Fruit fly (Drosophila melanogaster) whole organism, embryonic: ENCODE results near the gene CG42553.

Experiments used
- Atf-2 ChIP-seq: fragments of 200-800 bp; sonication (Bioruptor generic); optimal IDR thresholded peaks from 2 replicates; lab custom pipeline; 2016; ENCODE audit warnings: missing biosample characterization, missing genetic modification characterization
- Awh ChIP-seq: fragments of 200-800 bp; sonication (Bioruptor generic); IDR thresholded peaks from 2 replicates; pipeline ENCODE4, ENCODE4 v1.3.6; 2022; ENCODE audit warnings: missing biosample characterization, missing genetic modification characterization
- CG10654 ChIP-seq: fragments of 200-800 bp; sonication (Bioruptor generic); optimal IDR thresholded peaks from 2 replicates; lab custom pipeline; 2016; ENCODE audit warnings: missing biosample characterization, missing genetic modification characterization
- CG10979 ChIP-seq: fragments of 200-800 bp; sonication (Bioruptor generic); optimal IDR thresholded peaks from 2 replicates; lab custom pipeline; 2018; ENCODE audit warnings: missing biosample characterization, mild to moderate bottlenecking, missing genetic modification characterization, moderate library complexity
- CG11093 ChIP-seq: fragments of 200-800 bp; sonication (Bioruptor generic); IDR thresholded peaks from 3 replicates; pipeline ENCODE4 v1.3.6; 2022; ENCODE audit warnings: missing biosample characterization, missing genetic modification characterization
- CG11456 ChIP-seq: fragments of 200-800 bp; sonication (Bioruptor generic); IDR thresholded peaks from 3 replicates; pipeline ENCODE4 v1.3.6; 2022; ENCODE audit warnings: missing biosample characterization, missing genetic modification characterization
- CG11695 ChIP-seq: fragments of 200-800 bp; sonication (Bioruptor generic); IDR thresholded peaks from 3 replicates; pipeline ENCODE4 v1.3.6; 2022; ENCODE audit warnings: missing biosample characterization, missing genetic modification characterization
- CG12942 ChIP-seq: fragments of 200-800 bp; sonication (Bioruptor generic); optimal IDR thresholded peaks from 3 replicates; lab custom pipeline; 2016; ENCODE audit warnings: missing biosample characterization, missing genetic modification characterization
- CG13123 ChIP-seq: fragments of 200-800 bp; sonication (Bioruptor generic); optimal IDR thresholded peaks from 2 replicates; lab custom pipeline; 2016; ENCODE audit warnings: missing biosample characterization, missing genetic modification characterization
- CG13894 ChIP-seq: fragments of 200-800 bp; sonication (Bioruptor generic); optimal IDR thresholded peaks from 3 replicates; lab custom pipeline; 2018; ENCODE audit warnings: missing biosample characterization, mild to moderate bottlenecking, missing genetic modification characterization, moderate library complexity
- CG14014 ChIP-seq: fragments of 200-800 bp; sonication (Bioruptor generic); IDR thresholded peaks from 2 replicates; pipeline ENCODE4 v1.3.6; 2022; ENCODE audit warnings: missing biosample characterization, missing genetic modification characterization
- CG2120 ChIP-seq: fragments of 200-800 bp; sonication (Bioruptor generic); optimal IDR thresholded peaks from 3 replicates; lab custom pipeline; 2016; ENCODE audit warnings: missing biosample characterization, missing genetic modification characterization
- CG30431 ChIP-seq: fragments of 200-800 bp; sonication (Bioruptor generic); optimal IDR thresholded peaks from 2 replicates; lab custom pipeline; 2017; ENCODE audit warnings: missing biosample characterization, missing genetic modification characterization
- CG31441 ChIP-seq: fragments of 200-800 bp; sonication (Bioruptor generic); IDR thresholded peaks from 2 replicates; pipeline ENCODE4 v1.3.6; 2022; ENCODE audit warnings: missing biosample characterization, missing genetic modification characterization
- CG3995 ChIP-seq: fragments of 200-800 bp; sonication (Bioruptor generic); optimal IDR thresholded peaks from 3 replicates; lab custom pipeline; 2016; ENCODE audit warnings: missing biosample characterization, missing genetic modification characterization
- CG4617 ChIP-seq: fragments of 200-800 bp; sonication (Bioruptor generic); optimal IDR thresholded peaks from 3 replicates; lab custom pipeline; 2016; ENCODE audit warnings: missing biosample characterization, missing genetic modification characterization, borderline replicate concordance
- CG5245 ChIP-seq: fragments of 200-800 bp; sonication (Bioruptor generic); optimal IDR thresholded peaks from 3 replicates; lab custom pipeline; 2016; ENCODE audit warnings: missing biosample characterization, missing genetic modification characterization
- CG6175 ChIP-seq: fragments of 200-800 bp; sonication (Bioruptor generic); IDR thresholded peaks from 3 replicates; pipeline ENCODE4 v1.3.6; 2022; ENCODE audit warnings: missing biosample characterization, missing genetic modification characterization
- CG6791 ChIP-seq: fragments of 200-800 bp; sonication (Bioruptor generic); IDR thresholded peaks from 3 replicates; pipeline ENCODE4 v1.3.6; 2022; ENCODE audit warnings: missing biosample characterization, missing genetic modification characterization; ENCODE audit not compliant: partially characterized antibody
- CG8359 ChIP-seq: fragments of 200-800 bp; sonication (Bioruptor generic); optimal IDR thresholded peaks from 2 replicates; lab custom pipeline; 2017; ENCODE audit warnings: missing biosample characterization, mild to moderate bottlenecking, missing genetic modification characterization, borderline replicate concordance
- CG8388 ChIP-seq: fragments of 200-800 bp; sonication (Bioruptor generic); optimal IDR thresholded peaks from 2 replicates; lab custom pipeline; 2019; ENCODE audit warnings: missing biosample characterization, mild to moderate bottlenecking, missing genetic modification characterization, moderate library complexity
- CG9932 ChIP-seq: fragments of 200-800 bp; sonication (Bioruptor generic); IDR thresholded peaks from 2 replicates; pipeline ENCODE4 v1.3.6; 2022; ENCODE audit warnings: missing biosample characterization, missing genetic modification characterization
- CoRest ChIP-seq: fragments of 200-800 bp; sonication (Bioruptor generic); optimal IDR thresholded peaks from 3 replicates; lab custom pipeline; 2018; ENCODE audit warnings: missing biosample characterization, mild to moderate bottlenecking, missing genetic modification characterization, moderate library complexity
- D ChIP-seq, 2 experiments: fragments of 200-800 bp in 1 of 2; fragments of >200 bp in 1 of 2; sonication (Bioruptor generic) in 1 of 2; optimal IDR thresholded peaks; 2 replicates in 1 of 2; 3 replicates in 1 of 2; lab custom pipeline; 2017; ENCODE audit warnings: mild to moderate bottlenecking in 1 of 2, missing biosample characterization in 1 of 2, missing genetic modification characterization in 1 of 2, missing genetic modification reagents in 1 of 2
- Dad ChIP-seq: fragments of 200-800 bp; sonication (Bioruptor generic); optimal IDR thresholded peaks from 3 replicates; lab custom pipeline; 2016; ENCODE audit warnings: missing biosample characterization, missing genetic modification characterization
- ERR ChIP-seq: fragments of 200-800 bp; sonication (Bioruptor generic); optimal IDR thresholded peaks from 2 replicates; lab custom pipeline; 2016; ENCODE audit warnings: missing biosample characterization, missing genetic modification characterization
- HLHmδ ChIP-seq: fragments of 200-800 bp; sonication (Bioruptor generic); optimal IDR thresholded peaks from 2 replicates; lab custom pipeline; 2018; ENCODE audit warnings: missing biosample characterization, mild to moderate bottlenecking, missing genetic modification characterization, moderate library complexity
- Hr3 ChIP-seq: fragments of 200-800 bp; sonication (Bioruptor generic); optimal IDR thresholded peaks from 3 replicates; lab custom pipeline; 2016; ENCODE audit warnings: missing biosample characterization, missing genetic modification characterization
- Hr51 ChIP-seq, 2 experiments: fragments of 200-800 bp; sonication (Bioruptor generic); optimal IDR thresholded peaks; 2 replicates in 1 of 2; 3 replicates in 1 of 2; lab custom pipeline; 2016 to 2018; ENCODE audit warnings: missing biosample characterization in 2 of 2, missing genetic modification characterization in 2 of 2, mild to moderate bottlenecking in 1 of 2, moderate library complexity in 1 of 2
- Nf-YB ChIP-seq: fragments of 200-800 bp; sonication (Bioruptor generic); optimal IDR thresholded peaks from 3 replicates; lab custom pipeline; 2019; ENCODE audit warnings: missing biosample characterization, mild to moderate bottlenecking, missing genetic modification characterization, moderate library complexity
- Opbp ChIP-seq: fragments of 200-800 bp; sonication (Bioruptor generic); IDR thresholded peaks from 3 replicates; pipeline ENCODE4 v1.3.6; 2022; ENCODE audit warnings: missing biosample characterization, missing genetic modification characterization; ENCODE audit not compliant: partially characterized antibody
- PHDP ChIP-seq: fragments of 200-800 bp; sonication (Bioruptor generic); optimal IDR thresholded peaks from 3 replicates; lab custom pipeline; 2018; ENCODE audit warnings: missing biosample characterization, mild to moderate bottlenecking, missing genetic modification characterization, moderate library complexity
- Sox102F ChIP-seq: fragments of 200-800 bp; sonication (Bioruptor generic); optimal IDR thresholded peaks from 2 replicates; lab custom pipeline; 2018; ENCODE audit warnings: missing biosample characterization, mild to moderate bottlenecking, missing genetic modification characterization, moderate library complexity
- Taf1 ChIP-seq: fragments of 200-800 bp; sonication (Bioruptor generic); IDR thresholded peaks from 2 replicates; pipeline ENCODE4 v1.3.6; 2022; ENCODE audit warnings: missing biosample characterization, missing genetic modification characterization
- ab ChIP-seq: fragments of 200-800 bp; sonication (Bioruptor generic); optimal IDR thresholded peaks from 2 replicates; lab custom pipeline; 2016; ENCODE audit warnings: missing biosample characterization, missing genetic modification characterization
- al ChIP-seq: fragments of 200-800 bp; sonication (Bioruptor generic); IDR thresholded peaks from 2 replicates; pipeline ENCODE4 v1.3.6; 2022; ENCODE audit warnings: missing biosample characterization, missing genetic modification characterization
- ara ChIP-seq: fragments of 200-800 bp; sonication (Bioruptor generic); IDR thresholded peaks from 2 replicates; pipeline ENCODE4 v1.3.6; 2022; ENCODE audit warnings: missing biosample characterization, missing genetic modification characterization
- dati ChIP-seq: fragments of 200-800 bp; sonication (Bioruptor generic); IDR thresholded peaks from 2 replicates; pipeline ENCODE4 v1.3.6; 2022; ENCODE audit warnings: missing biosample characterization, missing genetic modification characterization
- dpn ChIP-seq, 2 experiments: fragments of 200-800 bp; sonication (Bioruptor generic); optimal IDR thresholded peaks; 3 replicates each; lab custom pipeline; 2016; ENCODE audit warnings: missing biosample characterization in 2 of 2, missing genetic modification characterization in 2 of 2
- esg ChIP-seq: fragments of 200-800 bp; sonication (Bioruptor generic); conservative IDR thresholded peaks from 2 replicates; pipeline ENCODE4 v1.3.6; 2022; ENCODE audit warnings: missing biosample characterization, missing genetic modification characterization
- fd64A ChIP-seq: fragments of 200-800 bp; sonication (Bioruptor generic); optimal IDR thresholded peaks from 3 replicates; lab custom pipeline; 2018; ENCODE audit warnings: missing biosample characterization, mild to moderate bottlenecking, missing genetic modification characterization
- kah ChIP-seq: fragments of 200-800 bp; sonication (Bioruptor generic); optimal IDR thresholded peaks from 2 replicates; lab custom pipeline; 2018; ENCODE audit warnings: missing biosample characterization, mild to moderate bottlenecking, missing genetic modification characterization
- mirr ChIP-seq: fragments of 200-800 bp; sonication (Bioruptor generic); optimal IDR thresholded peaks from 3 replicates; lab custom pipeline; 2018; ENCODE audit warnings: missing biosample characterization, mild to moderate bottlenecking, missing genetic modification characterization
- onecut ChIP-seq: fragments of 200-800 bp; sonication (Bioruptor generic); IDR thresholded peaks from 2 replicates; pipeline ENCODE4 v1.3.6; 2022; ENCODE audit warnings: missing biosample characterization, missing genetic modification characterization
- slbo ChIP-seq: fragments of 200-800 bp; sonication (Bioruptor generic); IDR thresholded peaks from 2 replicates; pipeline ENCODE4 v1.3.6; 2022; ENCODE audit warnings: missing biosample characterization, missing genetic modification characterization
- sob ChIP-seq: fragments of 200-800 bp; sonication (Bioruptor generic); IDR thresholded peaks from 2 replicates; pipeline ENCODE4 v1.3.6; 2022; ENCODE audit warnings: missing biosample characterization, missing genetic modification characterization
- tgo ChIP-seq: fragments of 200-800 bp; sonication (Bioruptor generic); IDR thresholded peaks from 3 replicates; pipeline ENCODE4 v1.3.6; 2022; ENCODE audit warnings: missing biosample characterization, missing genetic modification characterization
- tx ChIP-seq: fragments of 200-800 bp; sonication (Bioruptor generic); optimal IDR thresholded peaks from 2 replicates; lab custom pipeline; 2016; ENCODE audit warnings: missing biosample characterization, missing genetic modification characterization
- vvl ChIP-seq: fragments of 200-800 bp; sonication (Bioruptor generic); IDR thresholded peaks from 2 replicates; pipeline ENCODE4 v1.3.6; 2022; ENCODE audit warnings: missing biosample characterization, missing genetic modification characterization
- wdn ChIP-seq: fragments of 200-800 bp; sonication (Bioruptor generic); IDR thresholded peaks from 2 replicates; pipeline ENCODE4 v1.3.6; 2022; ENCODE audit warnings: missing biosample characterization, missing genetic modification characterization

Gene CG42553

DNA sequence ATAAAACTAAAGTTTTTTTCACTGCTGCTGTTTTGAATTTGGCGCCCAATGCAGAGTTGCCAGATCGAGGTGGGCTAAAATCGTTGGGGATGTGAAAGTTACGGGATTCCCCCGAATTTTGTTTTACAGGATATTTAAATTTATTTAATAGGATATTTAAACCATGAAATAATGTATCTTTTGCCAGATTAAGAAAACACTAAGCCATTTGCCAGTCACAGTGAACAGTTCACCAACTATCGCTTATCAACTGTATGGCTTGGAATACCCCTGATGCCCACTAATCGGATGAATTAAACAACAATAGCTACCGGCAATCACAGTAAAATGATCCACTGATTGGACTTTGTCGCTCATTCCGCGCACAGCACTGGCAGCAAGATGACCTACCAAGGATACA, 17.2 kb downstream of the CG42553 start, which contains the start of gene Dci (continued):
- TF ChIP-seq ara (GFP tag; lab: Robert Waterston, UW) (0 out of 2 replicates have a peak, but pooled peaks have one; percentile 4), sob (GFP tag; lab: Robert Waterston, UW) (peak; percentile 79), CG9932 (peak; percentile 89), CoRest (peak; percentile 84), dpn (GFP tag; optimal IDR thresholded peaks at IDR 0.05; lab: Kevin White, UChicago) (peak; percentile 83 to 84), CG13123 (no peak), CG30431 (GFP tag; lab: Kevin White, UChicago) (peak; percentile 49), al (GFP tag; lab: Robert Waterston, UW) (peak; percentile 75), Hr3 (GFP tag; lab: Kevin White, UChicago) (peak; percentile 76), CG8359 (GFP tag; lab: Kevin White, UChicago) (no peak), CG10979 (peak; percentile 41), Opbp (GFP tag; lab: Robert Waterston, UW) (peak; percentile 75; the same call in 2 of the 3 replicates), CG31441 (GFP tag; lab: Robert Waterston, UW) (peak; percentile 74), CG14014 (GFP tag; lab: Robert Waterston, UW) (peak; percentile 84), vvl (GFP tag; lab: Robert Waterston, UW) (peak; percentile 82), Atf-2 (GFP tag; lab: Kevin White, UChicago) (peak; percentile 39), dati (no peak), CG3995 (GFP tag; lab: Kevin White, UChicago) (peak; percentile 98), tx (GFP tag; lab: Kevin White, UChicago) (peak; percentile 66), CG10654 (GFP tag; lab: Kevin White, UChicago) (peak; percentile 75), mirr (GFP tag; lab: Kevin White, UChicago) (no peak), PHDP (no peak), Dad (GFP tag; lab: Kevin White, UChicago) (peak; percentile 77), slbo (GFP tag; lab: Robert Waterston, UW) (peak; percentile 93), CG11456 (peak; percentile 79), CG6175 (GFP tag; lab: Robert Waterston, UW) (no peak), ab (GFP tag; lab: Kevin White, UChicago) (peak; percentile 38), CG8388 (GFP tag; lab: Kevin White, UChicago) (peak; percentile 34), HLHmδ (GFP tag; lab: Kevin White, UChicago) (no peak), CG12942 (GFP tag; lab: Kevin White, UChicago) (peak; percentile 66), Hr51 (GFP tag; optimal IDR thresholded peaks at IDR 0.05; lab: Kevin White, UChicago) (peak; percentile 53 to 71), kah (no peak), wdn (GFP tag; lab: Robert Waterston, UW) (peak; percentile 32; the same call in 1 of the 2 replicates), CG13894 (tag; lab: Kevin White, UChicago) (no peak), CG6791 (peak; percentile 66), Awh (GFP tag; lab: Robert Waterston, UW) (peak; percentile 57), D (optimal IDR thresholded peaks at IDR 0.05; lab: Kevin White, UChicago) (no peak), D (GFP tag; optimal IDR thresholded peaks at IDR 0.05; lab: Kevin White, UChicago) (peak; percentile 60), ERR (peak; percentile 39), Sox102F (GFP tag; lab: Kevin White, UChicago) (peak; percentile 75), CG4617 (GFP tag; lab: Kevin White, UChicago) (peak; percentile 77), CG2120 (GFP tag; lab: Kevin White, UChicago) (peak; percentile 83), CG11695 (GFP tag; lab: Robert Waterston, UW) (peak; percentile 9; the same call in 1 of the 3 replicates), Nf-YB (GFP tag; lab: Kevin White, UChicago) (no peak), CG11093 (peak; percentile 69; the same call in 2 of the 3 replicates), fd64A (GFP tag; lab: Kevin White, UChicago) (no peak), tgo (GFP tag; lab: Robert Waterston, UW) (peak; percentile 70), Taf1 (GFP tag; lab: Robert Waterston, UW) (peak; percentile 50; the same call in 1 of the 2 replicates), esg (GFP tag; lab: Robert Waterston, UW) (peak; percentile 88), CG5245 (GFP tag; lab: Kevin White, UChicago) (no peak), onecut (GFP tag; lab: Robert Waterston, UW) (peak; percentile 9; the same call in 1 of the 2 replicates)
